Fruit fly (Drosophila melanogaster) whole organism, embryonic: ENCODE results near the gene CG12012.

Source experiments
- ATbp ChIP-seq: fragments of 200-800 bp; sonication (Bioruptor generic); optimal IDR thresholded peaks from 2 replicates; lab custom pipeline; 2017; ENCODE audit warnings: missing biosample characterization, mild to moderate bottlenecking, missing genetic modification characterization, missing genetic modification reagents
- CG11093 ChIP-seq: fragments of 200-800 bp; sonication (Bioruptor generic); IDR thresholded peaks from 3 replicates; pipeline ENCODE4 v1.3.6; 2022; ENCODE audit warnings: missing biosample characterization, missing genetic modification characterization
- CG11504 ChIP-seq: fragments of 200-800 bp; sonication (Bioruptor generic); optimal IDR thresholded peaks from 3 replicates; lab custom pipeline; 2019; ENCODE audit warnings: missing biosample characterization, mild to moderate bottlenecking, missing genetic modification characterization, moderate library complexity
- CG12071 ChIP-seq: fragments of 200-800 bp; sonication (Bioruptor generic); optimal IDR thresholded peaks from 3 replicates; lab custom pipeline; 2018; ENCODE audit warnings: missing biosample characterization, mild to moderate bottlenecking, missing genetic modification characterization
- CG13894 ChIP-seq: fragments of 200-800 bp; sonication (Bioruptor generic); optimal IDR thresholded peaks from 3 replicates; lab custom pipeline; 2018; ENCODE audit warnings: missing biosample characterization, mild to moderate bottlenecking, missing genetic modification characterization, moderate library complexity
- CG15269 ChIP-seq: fragments of 200-800 bp; sonication (Bioruptor generic); optimal IDR thresholded peaks from 2 replicates; lab custom pipeline; 2018; ENCODE audit warnings: missing biosample characterization, mild to moderate bottlenecking, missing genetic modification characterization, moderate library complexity
- CG17328 ChIP-seq: fragments of 200-800 bp; sonication (Bioruptor generic); IDR thresholded peaks from 2 replicates; pipeline ENCODE4 v1.3.6; 2022; ENCODE audit warnings: missing biosample characterization, missing genetic modification characterization
- CG17361 ChIP-seq: fragments of 200-800 bp; sonication (Bioruptor generic); IDR thresholded peaks from 3 replicates; pipeline ENCODE4 v1.3.6; 2022; ENCODE audit warnings: missing biosample characterization, missing genetic modification characterization
- CG17612 ChIP-seq: fragments of 200-800 bp; sonication (Bioruptor generic); IDR thresholded peaks from 2 replicates; pipeline ENCODE4 v1.3.6; 2022; ENCODE audit warnings: missing biosample characterization, missing genetic modification characterization
- CG3065 ChIP-seq: fragments of 200-800 bp; sonication (Bioruptor generic); optimal IDR thresholded peaks from 2 replicates; lab custom pipeline; 2016; ENCODE audit warnings: missing biosample characterization, missing genetic modification characterization
- CG32767 ChIP-seq: fragments of 200-800 bp; sonication (Bioruptor generic); IDR thresholded peaks from 2 replicates; pipeline ENCODE4 v1.3.6; 2022; ENCODE audit warnings: missing biosample characterization, missing genetic modification characterization
- CG3407 ChIP-seq: fragments of 200-800 bp; sonication (Bioruptor generic); optimal IDR thresholded peaks from 2 replicates; lab custom pipeline; 2018; ENCODE audit warnings: missing biosample characterization, mild to moderate bottlenecking, missing genetic modification characterization
- CG4404 ChIP-seq: fragments of 200-800 bp; sonication (Bioruptor generic); IDR thresholded peaks from 2 replicates; pipeline ENCODE4 v1.3.6; 2022; ENCODE audit warnings: missing biosample characterization, missing genetic modification characterization
- CG4730 ChIP-seq: fragments of 200-800 bp; sonication (Bioruptor generic); IDR thresholded peaks from 2 replicates; pipeline ENCODE4 v1.3.6; 2022; ENCODE audit warnings: missing biosample characterization, missing genetic modification characterization
- CG5180 ChIP-seq: fragments of 200-800 bp; sonication (Bioruptor generic); optimal IDR thresholded peaks from 3 replicates; lab custom pipeline; 2017; ENCODE audit warnings: missing biosample characterization, missing genetic modification characterization, mild to moderate bottlenecking, moderate library complexity, missing genetic modification reagents
- CG7357 ChIP-seq: fragments of 200-800 bp; sonication (Bioruptor generic); IDR thresholded peaks from 3 replicates; pipeline ENCODE4 v1.3.6; 2022; ENCODE audit warnings: missing biosample characterization, missing genetic modification characterization
- CG8290 ChIP-seq, 3 experiments: fragments of 200-800 bp; sonication (Bioruptor generic); optimal IDR thresholded peaks; 2 replicates each; lab custom pipeline; 2016 to 2019; ENCODE audit warnings: missing biosample characterization in 3 of 3, missing genetic modification characterization in 3 of 3, mild to moderate bottlenecking in 2 of 3, moderate library complexity in 1 of 3
- CG8388 ChIP-seq: fragments of 200-800 bp; sonication (Bioruptor generic); optimal IDR thresholded peaks from 2 replicates; lab custom pipeline; 2019; ENCODE audit warnings: missing biosample characterization, mild to moderate bottlenecking, missing genetic modification characterization, moderate library complexity
- CG8944 ChIP-seq: fragments of 200-800 bp; sonication (Bioruptor generic); optimal IDR thresholded peaks from 3 replicates; lab custom pipeline; 2016; ENCODE audit warnings: missing biosample characterization, missing genetic modification characterization
- CG9727 ChIP-seq: fragments of 200-800 bp; sonication (Bioruptor generic); optimal IDR thresholded peaks from 3 replicates; lab custom pipeline; 2017; ENCODE audit warnings: missing biosample characterization, mild to moderate bottlenecking, missing genetic modification characterization
- D ChIP-seq, 2 experiments: fragments of 200-800 bp in 1 of 2; fragments of >200 bp in 1 of 2; sonication (Bioruptor generic) in 1 of 2; optimal IDR thresholded peaks; 2 replicates in 1 of 2; 3 replicates in 1 of 2; lab custom pipeline; 2017; ENCODE audit warnings: mild to moderate bottlenecking in 1 of 2, missing biosample characterization in 1 of 2, missing genetic modification characterization in 1 of 2, missing genetic modification reagents in 1 of 2
- Doc3 ChIP-seq: fragments of 200-800 bp; sonication (Bioruptor generic); IDR thresholded peaks from 3 replicates; pipeline ENCODE4 v1.3.6; 2022; ENCODE audit warnings: missing biosample characterization, missing genetic modification characterization; ENCODE audit not compliant: partially characterized antibody
- Eip74EF ChIP-seq, 2 experiments: fragments of 200-800 bp in 1 of 2; fragments of >200 bp in 1 of 2; sonication (Bioruptor generic) in 1 of 2; optimal IDR thresholded peaks; 2 replicates each; lab custom pipeline; 2017 to 2019; ENCODE audit warnings: missing biosample characterization in 2 of 2, missing genetic modification characterization in 2 of 2, mild to moderate bottlenecking in 1 of 2, moderate library complexity in 1 of 2
- Fer3 ChIP-seq: fragments of 200-800 bp; sonication (Bioruptor generic); optimal IDR thresholded peaks from 2 replicates; lab custom pipeline; 2018; ENCODE audit warnings: missing biosample characterization, mild to moderate bottlenecking, missing genetic modification characterization, moderate library complexity
- HLHmδ ChIP-seq: fragments of 200-800 bp; sonication (Bioruptor generic); optimal IDR thresholded peaks from 2 replicates; lab custom pipeline; 2018; ENCODE audit warnings: missing biosample characterization, mild to moderate bottlenecking, missing genetic modification characterization, moderate library complexity
- Hr51 ChIP-seq, 2 experiments: fragments of 200-800 bp; sonication (Bioruptor generic); optimal IDR thresholded peaks; 2 replicates in 1 of 2; 3 replicates in 1 of 2; lab custom pipeline; 2016 to 2018; ENCODE audit warnings: missing biosample characterization in 2 of 2, missing genetic modification characterization in 2 of 2, mild to moderate bottlenecking in 1 of 2, moderate library complexity in 1 of 2
- Hr78 ChIP-seq, 2 experiments: fragments of 200-800 bp in 1 of 2; fragments of >200 bp in 1 of 2; sonication (Bioruptor generic) in 1 of 2; optimal IDR thresholded peaks; 2 replicates each; lab custom pipeline; 2017 to 2019; ENCODE audit warnings: missing biosample characterization in 2 of 2, missing genetic modification characterization in 2 of 2, mild to moderate bottlenecking in 1 of 2, moderate library complexity in 1 of 2
- Hsf ChIP-seq: fragments of 200-800 bp; sonication (Bioruptor generic); optimal IDR thresholded peaks from 3 replicates; lab custom pipeline; 2016; ENCODE audit warnings: missing biosample characterization, missing genetic modification characterization
- Kr ChIP-seq: fragments of 200-800 bp; sonication (Bioruptor generic); optimal IDR thresholded peaks from 2 replicates; lab custom pipeline; 2017; ENCODE audit warnings: missing biosample characterization, mild to moderate bottlenecking, missing genetic modification characterization
- Meics ChIP-seq: fragments of 200-800 bp; sonication (Bioruptor generic); optimal IDR thresholded peaks from 2 replicates; lab custom pipeline; 2017; ENCODE audit warnings: missing biosample characterization, mild to moderate bottlenecking, missing genetic modification characterization
- NC2α ChIP-seq: fragments of 200-800 bp; sonication (Bioruptor generic); optimal IDR thresholded peaks from 2 replicates; lab custom pipeline; 2016; ENCODE audit warnings: missing biosample characterization, missing genetic modification characterization
- Optix ChIP-seq: fragments of 200-800 bp; sonication (Bioruptor generic); IDR thresholded peaks from 3 replicates; pipeline ENCODE4 v1.3.6; 2022; ENCODE audit warnings: missing biosample characterization, missing genetic modification characterization
- YL-1 ChIP-seq: fragments of 200-800 bp; sonication (Bioruptor generic); optimal IDR thresholded peaks from 3 replicates; lab custom pipeline; 2017; ENCODE audit warnings: missing biosample characterization, mild to moderate bottlenecking, missing genetic modification characterization
- btn ChIP-seq: fragments of 200-800 bp; sonication (Bioruptor generic); optimal IDR thresholded peaks from 2 replicates; lab custom pipeline; 2016; ENCODE audit warnings: missing biosample characterization, missing genetic modification characterization
- chm ChIP-seq: fragments of 200-800 bp; sonication (Bioruptor generic); IDR thresholded peaks from 2 replicates; pipeline ENCODE4 v1.3.6; 2022; ENCODE audit warnings: missing biosample characterization, missing genetic modification characterization
- ci ChIP-seq: fragments of 200-800 bp; sonication (Bioruptor generic); IDR thresholded peaks from 3 replicates; pipeline ENCODE4 v1.3.6; 2022; ENCODE audit warnings: missing biosample characterization, missing genetic modification characterization
- croc ChIP-seq: fragments of 200-800 bp; sonication (Bioruptor generic); conservative IDR thresholded peaks from 3 replicates; pipeline ENCODE4 v1.3.6; 2022; ENCODE audit warnings: missing biosample characterization, missing genetic modification characterization
- dimm ChIP-seq: fragments of 200-800 bp; sonication (Bioruptor generic); IDR thresholded peaks from 2 replicates; pipeline ENCODE4 v1.3.6; 2022; ENCODE audit warnings: missing biosample characterization, missing genetic modification characterization
- fd96Cb ChIP-seq: fragments of 200-800 bp; sonication (Bioruptor generic); optimal IDR thresholded peaks from 2 replicates; lab custom pipeline; 2018; ENCODE audit warnings: missing biosample characterization, mild to moderate bottlenecking, missing genetic modification characterization, moderate library complexity
- gce ChIP-seq: fragments of 200-800 bp; sonication (Bioruptor generic); IDR thresholded peaks from 3 replicates; pipeline ENCODE4 v1.3.6; 2022; ENCODE audit warnings: missing biosample characterization, missing genetic modification characterization
- gcm ChIP-seq: fragments of 200-800 bp; sonication (Bioruptor generic); optimal IDR thresholded peaks from 2 replicates; lab custom pipeline; 2019; ENCODE audit warnings: missing biosample characterization, mild to moderate bottlenecking, missing genetic modification characterization, moderate library complexity
- gem ChIP-seq: fragments of 200-800 bp; sonication (Bioruptor generic); optimal IDR thresholded peaks from 2 replicates; lab custom pipeline; 2019; ENCODE audit warnings: missing biosample characterization, mild to moderate bottlenecking, missing genetic modification characterization, moderate library complexity
- grau ChIP-seq: fragments of 200-800 bp; optimal IDR thresholded peaks from 3 replicates; lab custom pipeline; 2019; ENCODE audit warnings: missing biosample characterization, mild to moderate bottlenecking, missing genetic modification characterization, moderate library complexity
- gt ChIP-seq: fragments of 200-800 bp; sonication (Bioruptor generic); IDR thresholded peaks from 2 replicates; pipeline ENCODE4 v1.3.6; 2022; ENCODE audit warnings: missing biosample characterization, missing genetic modification characterization
- onecut ChIP-seq: fragments of 200-800 bp; sonication (Bioruptor generic); IDR thresholded peaks from 2 replicates; pipeline ENCODE4 v1.3.6; 2022; ENCODE audit warnings: missing biosample characterization, missing genetic modification characterization
- row ChIP-seq: fragments of 200-800 bp; sonication (Bioruptor generic); IDR thresholded peaks from 3 replicates; pipeline ENCODE4 v1.3.6; 2022; ENCODE audit warnings: missing biosample characterization, missing genetic modification characterization
- salm ChIP-seq: fragments of 200-800 bp; sonication (Bioruptor generic); optimal IDR thresholded peaks from 2 replicates; lab custom pipeline; 2018; ENCODE audit warnings: missing biosample characterization, mild to moderate bottlenecking, missing genetic modification characterization
- trh ChIP-seq: fragments of 200-800 bp; sonication (Bioruptor generic); optimal IDR thresholded peaks from 2 replicates; lab custom pipeline; 2016; ENCODE audit warnings: missing biosample characterization, missing genetic modification characterization
- usp ChIP-seq: fragments of >200 bp; optimal IDR thresholded peaks from 2 replicates; lab custom pipeline; 2017; ENCODE audit warnings: missing biosample characterization, missing genetic modification characterization

Gene CG12012

DNA sequence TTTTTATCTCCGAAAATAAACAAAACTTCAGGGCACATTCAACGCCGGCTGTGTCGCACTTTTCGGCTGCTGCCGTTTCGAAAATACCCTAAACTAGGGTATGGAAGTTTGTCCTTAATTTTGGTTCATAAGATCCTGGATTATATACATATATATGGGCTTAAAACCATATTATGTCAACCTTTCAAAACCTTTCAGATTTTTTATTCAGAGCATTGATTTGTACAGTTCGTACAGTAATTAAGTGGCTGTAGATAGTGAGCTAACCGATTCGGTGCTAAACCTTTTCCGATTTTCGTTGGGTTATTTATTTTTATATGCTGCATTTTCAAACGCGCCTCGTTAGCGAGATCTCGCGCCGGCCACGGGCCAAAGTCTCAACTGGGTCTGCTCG, 13.1 kb downstream of the CG12012 start (continued):
- TF ChIP-seq CG15269 (peak; percentile 1), Optix (no peak), btn (no peak), CG8388 (peak; percentile 33), gt (GFP tag; lab: Robert Waterston, UW) (no peak), NC2α (GFP tag; lab: Kevin White, UChicago) (no peak), Eip74EF (GFP tag; optimal IDR thresholded peaks at IDR 0.05; lab: Kevin White, UChicago) (peak in 1 of 2 experiments; percentile 41), gce (GFP tag; lab: Robert Waterston, UW) (no peak), CG7357 (GFP tag; lab: Robert Waterston, UW) (peak; percentile 31; the same call in 1 of the 3 replicates), Meics (GFP tag; lab: Kevin White, UChicago) (peak; percentile 51), CG13894 (tag; lab: Kevin White, UChicago) (no peak), CG4404 (0 out of 2 replicates have a peak, but pooled peaks have one; percentile 12), Doc3 (GFP tag; lab: Robert Waterston, UW) (no peak), Fer3 (tag; lab: Kevin White, UChicago) (peak; percentile 20), onecut (GFP tag; lab: Robert Waterston, UW) (no peak), Hr51 (GFP tag; optimal IDR thresholded peaks at IDR 0.05; lab: Kevin White, UChicago) (peak in 1 of 2 experiments; percentile 34), CG32767 (no peak), gcm (peak; percentile 6), HLHmδ (no peak), CG17612 (GFP tag; lab: Robert Waterston, UW) (no peak), ci (0 out of 3 replicates have a peak, but pooled peaks have one; percentile 22), Kr (GFP tag; lab: Kevin White, UChicago) (no peak), grau (tag; lab: Kevin White, UChicago) (peak; percentile 40), Hr78 (GFP tag; optimal IDR thresholded peaks at IDR 0.05; lab: Kevin White, UChicago) (peak in 1 of 2 experiments; percentile 66), CG17328 (no peak), dimm (GFP tag; lab: Robert Waterston, UW) (0 out of 2 replicates have a peak, but pooled peaks have one; percentile 9), gem (tag; lab: Kevin White, UChicago) (peak; percentile 72), D (optimal IDR thresholded peaks at IDR 0.05; lab: Kevin White, UChicago) (no peak), D (GFP tag; optimal IDR thresholded peaks at IDR 0.05; lab: Kevin White, UChicago) (peak; percentile 50), CG3407 (GFP tag; lab: Kevin White, UChicago) (no peak), CG5180 (GFP tag; lab: Kevin White, UChicago) (peak; percentile 27), ATbp (GFP tag; lab: Kevin White, UChicago) (peak; percentile 32), YL-1 (no peak), CG17361 (GFP tag; lab: Robert Waterston, UW) (peak; percentile 83), CG4730 (GFP tag; lab: Robert Waterston, UW) (0 out of 2 replicates have a peak, but pooled peaks have one; percentile 14), trh (GFP tag; lab: Kevin White, UChicago) (no peak), CG12071 (GFP tag; lab: Kevin White, UChicago) (no peak), fd96Cb (tag; lab: Kevin White, UChicago) (peak; percentile 68), salm (no peak), CG9727 (GFP tag; lab: Kevin White, UChicago) (peak; percentile 13), CG11093 (GFP tag; lab: Robert Waterston, UW) (peak; percentile 50; the same call in 1 of the 3 replicates), CG8290 (GFP tag; optimal IDR thresholded peaks at IDR 0.05; lab: Kevin White, UChicago) (no peak), CG8290 (tag; optimal IDR thresholded peaks at IDR 0.05; lab: Kevin White, UChicago) (no peak), CG3065 (GFP tag; lab: Kevin White, UChicago) (no peak), CG11504 (tag; lab: Kevin White, UChicago) (peak; percentile 79), Hsf (GFP tag; lab: Kevin White, UChicago) (peak; percentile 3), chm (GFP tag; lab: Robert Waterston, UW) (no peak), row (GFP tag; lab: Robert Waterston, UW) (peak; percentile 49; the same call in 1 of the 3 replicates), CG8944 (no peak), croc (GFP tag; lab: Robert Waterston, UW) (no peak; the same call in 2 of the 3 replicates), usp (GFP tag; lab: Kevin White, UChicago) (no peak)
